Fruit fly (Drosophila melanogaster) whole organism, embryonic: Measurements from ENCODE around the gene Nup107.

Experiments used
- Ada2b ChIP-seq: fragments of 200-800 bp; sonication (Bioruptor generic); IDR thresholded peaks from 2 replicates; pipeline ENCODE4 v1.3.6; 2022; ENCODE audit warnings: missing biosample characterization, missing genetic modification characterization
- Asciz ChIP-seq: fragments of 200-800 bp; sonication (Bioruptor generic); optimal IDR thresholded peaks from 2 replicates; lab custom pipeline; 2017; ENCODE audit warnings: missing biosample characterization, mild to moderate bottlenecking, missing genetic modification characterization, missing genetic modification reagents
- Bteb2 ChIP-seq: fragments of 200-800 bp; sonication (Bioruptor generic); optimal IDR thresholded peaks from 2 replicates; lab custom pipeline; 2016; ENCODE audit warnings: missing biosample characterization, missing genetic modification characterization
- CG10209 ChIP-seq: fragments of 200-800 bp; sonication (Bioruptor generic); optimal IDR thresholded peaks from 3 replicates; lab custom pipeline; 2017; ENCODE audit warnings: missing biosample characterization, mild to moderate bottlenecking, missing genetic modification characterization, missing genetic modification reagents
- CG10565 ChIP-seq: fragments of 200-800 bp; sonication (Bioruptor generic); optimal IDR thresholded peaks from 3 replicates; lab custom pipeline; 2016; ENCODE audit warnings: missing biosample characterization, mild to moderate bottlenecking, missing genetic modification characterization
- CG12391 ChIP-seq: fragments of 200-800 bp; sonication (Bioruptor generic); optimal IDR thresholded peaks from 3 replicates; lab custom pipeline; 2018; ENCODE audit warnings: missing biosample characterization, mild to moderate bottlenecking, missing genetic modification characterization, moderate library complexity
- CG13624 ChIP-seq: fragments of 200-800 bp; sonication (Bioruptor generic); optimal IDR thresholded peaks from 2 replicates; lab custom pipeline; 2016; ENCODE audit warnings: missing biosample characterization, missing genetic modification characterization
- CG14965 ChIP-seq: fragments of 200-800 bp; sonication (Bioruptor generic); optimal IDR thresholded peaks from 2 replicates; lab custom pipeline; 2016; ENCODE audit warnings: missing biosample characterization, missing genetic modification characterization, borderline replicate concordance
- CG1602 ChIP-seq: fragments of 200-800 bp; sonication (Bioruptor generic); optimal IDR thresholded peaks from 3 replicates; lab custom pipeline; 2016; ENCODE audit warnings: missing biosample characterization, missing genetic modification characterization
- CG17568 ChIP-seq: fragments of 200-800 bp; sonication (Bioruptor generic); optimal IDR thresholded peaks from 2 replicates; lab custom pipeline; 2018; ENCODE audit warnings: missing biosample characterization, mild to moderate bottlenecking, missing genetic modification characterization, moderate library complexity
- CG18619 ChIP-seq: fragments of 200-800 bp; sonication (Bioruptor generic); optimal IDR thresholded peaks from 3 replicates; lab custom pipeline; 2017; ENCODE audit warnings: missing biosample characterization, mild to moderate bottlenecking, missing genetic modification characterization
- CG2678 ChIP-seq: fragments of 200-800 bp; sonication (Bioruptor generic); optimal IDR thresholded peaks from 3 replicates; lab custom pipeline; 2019; ENCODE audit warnings: missing biosample characterization, mild to moderate bottlenecking, missing genetic modification characterization, moderate library complexity
- CG31388 ChIP-seq: fragments of 200-800 bp; sonication (Bioruptor generic); optimal IDR thresholded peaks from 2 replicates; lab custom pipeline; 2016; ENCODE audit warnings: missing biosample characterization, missing genetic modification characterization
- CG3163 ChIP-seq: fragments of 200-800 bp; sonication (Bioruptor generic); optimal IDR thresholded peaks from 3 replicates; lab custom pipeline; 2016; ENCODE audit warnings: missing biosample characterization, missing genetic modification characterization
- CG32767 ChIP-seq: fragments of 200-800 bp; sonication (Bioruptor generic); IDR thresholded peaks from 2 replicates; pipeline ENCODE4 v1.3.6; 2022; ENCODE audit warnings: missing biosample characterization, missing genetic modification characterization
- CG3407 ChIP-seq: fragments of 200-800 bp; sonication (Bioruptor generic); optimal IDR thresholded peaks from 2 replicates; lab custom pipeline; 2018; ENCODE audit warnings: missing biosample characterization, mild to moderate bottlenecking, missing genetic modification characterization
- CG4328 ChIP-seq: fragments of 200-800 bp; sonication (Bioruptor generic); optimal IDR thresholded peaks from 3 replicates; lab custom pipeline; 2017; ENCODE audit warnings: missing biosample characterization, missing genetic modification reagents, missing genetic modification characterization
- CG4730 ChIP-seq: fragments of 200-800 bp; sonication (Bioruptor generic); IDR thresholded peaks from 2 replicates; pipeline ENCODE4 v1.3.6; 2022; ENCODE audit warnings: missing biosample characterization, missing genetic modification characterization
- CG7963 ChIP-seq: fragments of 200-800 bp; sonication (Bioruptor generic); IDR thresholded peaks from 3 replicates; pipeline ENCODE4 v1.3.6; 2022; ENCODE audit warnings: missing biosample characterization, missing genetic modification characterization; ENCODE audit not compliant: partially characterized antibody
- CG8281 ChIP-seq: fragments of 200-800 bp; sonication (Bioruptor generic); optimal IDR thresholded peaks from 2 replicates; lab custom pipeline; 2018; ENCODE audit warnings: missing biosample characterization, mild to moderate bottlenecking, missing genetic modification characterization, moderate library complexity
- CG8290 ChIP-seq, 3 experiments: fragments of 200-800 bp; sonication (Bioruptor generic); optimal IDR thresholded peaks; 2 replicates each; lab custom pipeline; 2016 to 2019; ENCODE audit warnings: missing biosample characterization in 3 of 3, missing genetic modification characterization in 3 of 3, mild to moderate bottlenecking in 2 of 3, moderate library complexity in 1 of 3
- CG8765 ChIP-seq: fragments of 200-800 bp; sonication (Bioruptor generic); IDR thresholded peaks from 2 replicates; pipeline ENCODE4 v1.3.6; 2022; ENCODE audit warnings: missing biosample characterization, missing genetic modification characterization
- CTCF ChIP-seq: fragments of 200-800 bp; sonication (Bioruptor generic); optimal IDR thresholded peaks from 2 replicates; lab custom pipeline; 2017; ENCODE audit warnings: missing biosample characterization, mild to moderate bottlenecking, missing genetic modification characterization, moderate library complexity
- Doc3 ChIP-seq: fragments of 200-800 bp; sonication (Bioruptor generic); IDR thresholded peaks from 3 replicates; pipeline ENCODE4 v1.3.6; 2022; ENCODE audit warnings: missing biosample characterization, missing genetic modification characterization; ENCODE audit not compliant: partially characterized antibody
- Hr3 ChIP-seq: fragments of 200-800 bp; sonication (Bioruptor generic); optimal IDR thresholded peaks from 3 replicates; lab custom pipeline; 2016; ENCODE audit warnings: missing biosample characterization, missing genetic modification characterization
- Hsf ChIP-seq: fragments of 200-800 bp; sonication (Bioruptor generic); optimal IDR thresholded peaks from 3 replicates; lab custom pipeline; 2016; ENCODE audit warnings: missing biosample characterization, missing genetic modification characterization
- MESR4 ChIP-seq: fragments of 200-800 bp; sonication (Bioruptor generic); optimal IDR thresholded peaks from 2 replicates; lab custom pipeline; 2018; ENCODE audit warnings: missing biosample characterization, mild to moderate bottlenecking, missing genetic modification characterization, moderate library complexity
- Med ChIP-seq: fragments of 200-800 bp; sonication (Bioruptor generic); peaks from one replicate; lab custom pipeline; 2016; ENCODE audit warnings: missing biosample characterization, missing genetic modification characterization, mild to moderate bottlenecking, inconsistent platforms, moderate library complexity
- Usf ChIP-seq: fragments of 200-800 bp; sonication (Bioruptor generic); optimal IDR thresholded peaks from 2 replicates; lab custom pipeline; 2017; ENCODE audit warnings: missing genotype, missing biosample characterization, missing genetic modification characterization
- bab2 ChIP-seq: fragments of 200-800 bp; sonication (Bioruptor generic); optimal IDR thresholded peaks from 2 replicates; lab custom pipeline; 2016; ENCODE audit warnings: missing biosample characterization, missing genetic modification characterization
- bcd ChIP-seq: fragments of 200-800 bp; sonication (Bioruptor generic); optimal IDR thresholded peaks from 2 replicates; lab custom pipeline; 2017; ENCODE audit warnings: missing biosample characterization, mild to moderate bottlenecking, missing genetic modification characterization
- bigmax ChIP-seq: fragments of 200-800 bp; sonication (Bioruptor generic); optimal IDR thresholded peaks from 2 replicates; lab custom pipeline; 2018; ENCODE audit warnings: missing biosample characterization, mild to moderate bottlenecking, missing genetic modification characterization
- chm ChIP-seq: fragments of 200-800 bp; sonication (Bioruptor generic); IDR thresholded peaks from 2 replicates; pipeline ENCODE4 v1.3.6; 2022; ENCODE audit warnings: missing biosample characterization, missing genetic modification characterization
- corto ChIP-seq: fragments of 200-800 bp; sonication (Bioruptor generic); optimal IDR thresholded peaks from 2 replicates; lab custom pipeline; 2016; ENCODE audit warnings: missing biosample characterization, mild to moderate bottlenecking, missing genetic modification characterization, moderate library complexity
- dpn ChIP-seq, 2 experiments: fragments of 200-800 bp; sonication (Bioruptor generic); optimal IDR thresholded peaks; 3 replicates each; lab custom pipeline; 2016; ENCODE audit warnings: missing biosample characterization in 2 of 2, missing genetic modification characterization in 2 of 2
- eyg ChIP-seq: fragments of 200-800 bp; sonication (Bioruptor generic); optimal IDR thresholded peaks from 3 replicates; lab custom pipeline; 2016; ENCODE audit warnings: missing biosample characterization, missing genetic modification characterization
- fu2 ChIP-seq: fragments of 200-800 bp; sonication (Bioruptor generic); optimal IDR thresholded peaks from 2 replicates; lab custom pipeline; 2016; ENCODE audit warnings: missing biosample characterization, missing genetic modification characterization
- hkb ChIP-seq, 2 experiments: fragments of 200-800 bp in 1 of 2; fragments of >200 bp in 1 of 2; sonication (Bioruptor generic) in 1 of 2; IDR thresholded peaks in 1 of 2; optimal IDR thresholded peaks in 1 of 2; 2 replicates each; pipeline versions ENCODE4 v1.3.6 to Lab custom; 2017 to 2022; ENCODE audit warnings: missing biosample characterization in 1 of 2, missing genetic modification characterization in 1 of 2
- jing ChIP-seq: fragments of 200-800 bp; sonication (Bioruptor generic); optimal IDR thresholded peaks from 2 replicates; lab custom pipeline; 2018; ENCODE audit warnings: missing biosample characterization, mild to moderate bottlenecking, missing genetic modification characterization
- otp ChIP-seq: fragments of 200-800 bp; sonication (Bioruptor generic); IDR thresholded peaks from 3 replicates; pipeline ENCODE4, ENCODE4 v1.3.6; 2022; ENCODE audit warnings: missing biosample characterization, missing genetic modification characterization
- ro ChIP-seq: fragments of 200-800 bp; sonication (Bioruptor generic); IDR thresholded peaks from 2 replicates; pipeline ENCODE4 v1.3.6; 2022; ENCODE audit warnings: missing biosample characterization, missing genetic modification characterization
- scrt ChIP-seq: fragments of 200-800 bp; sonication (Bioruptor generic); optimal IDR thresholded peaks from 2 replicates; lab custom pipeline; 2018; ENCODE audit warnings: missing biosample characterization, mild to moderate bottlenecking, missing genetic modification characterization, moderate library complexity
- shn ChIP-seq: fragments of 200-800 bp; sonication (Bioruptor generic); optimal IDR thresholded peaks from 3 replicates; lab custom pipeline; 2016; ENCODE audit warnings: missing biosample characterization, missing genetic modification characterization
- sisA ChIP-seq: fragments of 200-800 bp; sonication (Bioruptor generic); IDR thresholded peaks from 2 replicates; pipeline ENCODE4 v1.3.6; 2022; ENCODE audit warnings: missing biosample characterization, missing genetic modification characterization
- tin ChIP-seq: fragments of 200-800 bp; sonication (Bioruptor generic); optimal IDR thresholded peaks from 3 replicates; lab custom pipeline; 2016; ENCODE audit warnings: missing biosample characterization, missing genetic modification characterization
- tup ChIP-seq: fragments of 200-800 bp; sonication (Bioruptor generic); optimal IDR thresholded peaks from 2 replicates; lab custom pipeline; 2016; ENCODE audit warnings: missing biosample characterization, mild to moderate bottlenecking, missing genetic modification characterization, moderate library complexity
- zen2 ChIP-seq: fragments of 200-800 bp; sonication (Bioruptor generic); IDR thresholded peaks from 3 replicates; pipeline ENCODE4 v1.3.6; 2022; ENCODE audit warnings: missing biosample characterization, missing genetic modification characterization; ENCODE audit not compliant: partially characterized antibody
- zfh1 ChIP-seq: fragments of 200-800 bp; sonication (Bioruptor generic); IDR thresholded peaks from 3 replicates; pipeline ENCODE4 v1.3.6; 2022; ENCODE audit warnings: missing biosample characterization, missing genetic modification characterization

The Nup107 gene

dm6 chr2L:10736993-10737756 lies 1.3 kb upstream of the Nup107 start, which contains the start of the genes Vha16-5 and CG12299 (continued):
- TF ChIP-seq CG4730 (GFP tag; lab: Robert Waterston, UW), result peak; percentile 86
- peak; percentile 96 for TF ChIP-seq tin (GFP tag; lab: Kevin White, UChicago)
- peak; percentile 57; the same call in 1 of the 3 replicates for TF ChIP-seq zen2 (GFP tag; lab: Robert Waterston, UW)
- TF ChIP-seq dpn (GFP tag; optimal IDR thresholded peaks at IDR 0.05; lab: Kevin White, UChicago), result peak in 1 of 2 experiments; percentile 90
- TF ChIP-seq CG13624 (GFP tag; lab: Kevin White, UChicago), result peak; percentile 77
- peak; percentile 72 for TF ChIP-seq CG10209 (GFP tag; lab: Kevin White, UChicago)
- peak; percentile 67 for TF ChIP-seq CG32767
- peak; percentile 90 for TF ChIP-seq shn (GFP tag; lab: Kevin White, UChicago)
- no peak for TF ChIP-seq scrt (GFP tag; lab: Kevin White, UChicago)
- TF ChIP-seq Doc3 (GFP tag; lab: Robert Waterston, UW), result peak; percentile 47; the same call in 1 of the 3 replicates
- TF ChIP-seq hkb (optimal IDR thresholded peaks at IDR 0.05; lab: Kevin White, UChicago), result no peak
- TF ChIP-seq hkb (GFP tag; IDR thresholded peaks at IDR 0.05; lab: Robert Waterston, UW), result peak; percentile 84
- TF ChIP-seq ro, result peak; percentile 76
- peak; percentile 93 for TF ChIP-seq sisA (GFP tag; lab: Robert Waterston, UW)
- TF ChIP-seq Hsf (GFP tag; lab: Kevin White, UChicago), result peak; percentile 92
- peak; percentile 82 for TF ChIP-seq otp (GFP tag; lab: Robert Waterston, UW)
- peak; percentile 94 for TF ChIP-seq zfh1 (GFP tag; lab: Robert Waterston, UW)
- peak; percentile 63 for TF ChIP-seq CG18619 (GFP tag; lab: Kevin White, UChicago)
- TF ChIP-seq Hr3 (GFP tag; lab: Kevin White, UChicago), result peak; percentile 81
- peak; percentile 86 for TF ChIP-seq CG7963 (GFP tag; lab: Robert Waterston, UW)
- TF ChIP-seq CG8765 (GFP tag; lab: Robert Waterston, UW), result peak; percentile 88; the same call in 1 of the 2 replicates
- TF ChIP-seq tup (GFP tag; lab: Kevin White, UChicago), result peak; percentile 77
- peak; percentile 90 for TF ChIP-seq Ada2b (GFP tag; lab: Robert Waterston, UW)
- peak; percentile 83 for TF ChIP-seq CG12391 (tag; lab: Kevin White, UChicago)
- no peak for TF ChIP-seq CG10565 (GFP tag; lab: Kevin White, UChicago)
- peak; percentile 68 for TF ChIP-seq CG31388
- TF ChIP-seq CG14965 (GFP tag; lab: Kevin White, UChicago), result peak; percentile 9
- no peak for TF ChIP-seq bigmax (GFP tag; lab: Kevin White, UChicago)
- TF ChIP-seq Usf (GFP tag; lab: Kevin White, UChicago), result peak; percentile 45
- TF ChIP-seq chm (GFP tag; lab: Robert Waterston, UW), result peak; percentile 97
- TF ChIP-seq MESR4 (GFP tag; lab: Kevin White, UChicago), result peak; percentile 84
- peak; percentile 83 for TF ChIP-seq bab2
- peak; percentile 28 for TF ChIP-seq CG4328 (GFP tag; lab: Kevin White, UChicago)
- TF ChIP-seq CG3163 (GFP tag; lab: Kevin White, UChicago), result peak; percentile 77
- no peak for TF ChIP-seq CG2678
- peak; percentile 43 for TF ChIP-seq jing
- TF ChIP-seq Med (GFP tag; lab: Kevin White, UChicago), result peak; percentile 99
- no peak for TF ChIP-seq Asciz (GFP tag; lab: Kevin White, UChicago)
- TF ChIP-seq CG1602 (GFP tag; lab: Kevin White, UChicago), result peak; percentile 85
- peak; percentile 47 for TF ChIP-seq CG3407
- no peak for TF ChIP-seq CG17568 (GFP tag; lab: Kevin White, UChicago)
- TF ChIP-seq fu2 (GFP tag; lab: Kevin White, UChicago), result peak; percentile 83
- TF ChIP-seq eyg (GFP tag; lab: Kevin White, UChicago), result peak; percentile 74
- peak; percentile 72 for TF ChIP-seq bcd (GFP tag; lab: Kevin White, UChicago)
- TF ChIP-seq Bteb2, result peak; percentile 85
- TF ChIP-seq CTCF (GFP tag; lab: Kevin White, UChicago), result no peak
- no peak for TF ChIP-seq CG8281
- no peak for TF ChIP-seq CG8290 (GFP tag; optimal IDR thresholded peaks at IDR 0.05; lab: Kevin White, UChicago)
- no peak for TF ChIP-seq CG8290 (tag; optimal IDR thresholded peaks at IDR 0.05; lab: Kevin White, UChicago)
- no peak for TF ChIP-seq corto (GFP tag; lab: Kevin White, UChicago)
